Worm (Caenorhabditis elegans) whole organism, L4/young adult: ENCODE results near the gene smcl-1.
A peak's percentile ranks its signal among the peaks of the same experiment; 100 is the strongest.

ENCODE experiments used
- W03F9.2 ChIP-seq: fragments of 150-350 bp; optimal IDR thresholded peaks from 2 replicates; lab custom pipeline; 2014; ENCODE audit warnings: missing biosample characterization, missing genetic modification characterization
- dao-5 ChIP-seq: sonication (generic microtip); optimal IDR thresholded peaks from 2 replicates; lab custom pipeline; 2016; ENCODE audit warnings: missing genotype, missing genetic modification characterization, moderate library complexity, missing compliant biosample characterization
- him-1 ChIP-seq: sonication (generic microtip); optimal IDR thresholded peaks from 2 replicates; lab custom pipeline; 2016; ENCODE audit warnings: missing genotype, missing genetic modification reagents, missing genetic modification characterization, missing compliant biosample characterization

The smcl-1 gene

DNA sequence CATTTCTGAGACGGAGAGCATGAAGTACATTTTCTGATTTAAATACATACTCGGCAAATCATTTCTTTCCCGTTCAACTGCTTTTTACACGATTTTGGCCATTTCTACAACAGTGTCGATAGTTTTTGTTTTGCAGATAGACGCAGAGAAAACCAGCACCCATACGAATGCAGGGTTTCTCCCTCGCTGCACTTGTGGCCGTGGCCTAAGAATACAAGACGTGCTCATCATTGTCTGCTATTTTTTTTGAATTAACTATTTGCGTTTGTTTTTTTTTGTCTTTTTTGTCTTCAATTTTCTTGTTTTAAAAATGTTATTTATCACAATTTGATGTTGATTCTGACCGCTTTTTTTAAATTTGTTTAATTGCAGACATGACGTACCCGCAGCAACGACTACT is at the start of gene smcl-1:
TSS of gene smcl-1 (plus strand) at position 373 of the 400 bp plus-strand sequence.
- TF ChIP-seq W03F9.2 (tag; lab: Kevin White, UChicago): no peak
- no peak for TF ChIP-seq him-1
- TF ChIP-seq dao-5 (tag; lab: Kevin White, UChicago): no peak

DNA sequence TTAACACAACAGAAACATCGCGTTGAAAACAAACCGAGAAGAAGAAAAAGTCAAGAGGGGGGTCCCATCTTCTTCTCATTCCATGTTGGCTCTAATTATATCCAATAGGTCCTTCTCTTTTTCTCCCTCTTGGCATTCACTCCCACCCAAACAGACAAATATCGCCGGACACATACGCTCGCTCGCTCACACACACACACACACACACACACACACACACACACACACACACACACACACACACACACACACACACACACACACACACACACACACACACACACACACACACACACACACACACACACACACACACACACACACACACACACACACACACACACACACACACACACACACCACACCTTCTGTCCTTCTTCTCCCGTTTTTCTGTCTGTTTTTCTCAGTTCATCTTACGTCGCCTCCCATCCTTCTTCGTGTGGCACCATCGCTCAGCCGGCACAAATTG is 49.5 kb upstream of the smcl-1 start, which contains the start of gene sto-4:
TSS of gene sto-4 (plus strand) at position 360 of the 469 bp plus-strand sequence.
- TF ChIP-seq him-1: peak; percentile 81

DNA sequence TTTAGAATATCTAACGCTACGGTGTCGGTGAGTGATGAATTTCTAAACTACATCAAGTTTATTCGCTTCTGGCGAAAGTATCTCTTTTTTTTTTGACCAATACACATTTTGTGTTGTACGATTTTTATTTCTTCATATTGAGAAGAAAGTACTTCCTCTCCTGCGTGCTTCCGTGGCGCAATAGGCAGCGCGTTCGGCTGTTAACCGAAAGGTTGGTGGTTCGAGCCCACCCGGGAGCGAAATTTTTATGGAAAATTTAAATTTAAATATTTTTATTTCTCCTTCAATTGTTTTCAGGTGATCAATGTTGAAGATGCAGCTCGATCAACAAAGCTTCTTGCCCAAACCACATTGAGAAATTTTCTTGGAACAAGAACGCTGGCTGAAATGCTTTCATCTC is 47.7 kb upstream of the smcl-1 start:
- TF ChIP-seq him-1: no peak
- TF ChIP-seq W03F9.2 (tag; lab: Kevin White, UChicago): no peak
- no peak for TF ChIP-seq dao-5 (tag; lab: Kevin White, UChicago)

DNA sequence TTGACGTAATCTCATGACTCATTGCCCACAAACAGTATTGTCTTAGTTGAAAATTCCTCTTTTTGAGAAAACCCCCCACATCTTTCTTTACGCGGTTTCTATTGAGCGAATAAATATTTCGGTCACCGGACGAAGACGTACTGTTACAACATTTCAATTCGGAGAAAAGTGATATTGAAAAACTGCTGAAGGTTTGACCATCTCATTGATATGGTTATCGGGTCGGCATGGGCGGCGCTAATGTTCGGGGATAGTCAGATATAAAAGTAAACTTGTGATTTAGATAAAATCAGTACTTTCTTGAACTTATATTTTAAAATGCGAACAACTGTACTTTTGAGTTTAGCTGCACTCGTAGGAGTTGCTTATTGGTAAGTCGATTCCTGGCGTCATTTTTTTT is 46.1 kb upstream of the smcl-1 start, which contains the start of gene T04F8.8:
TSS of gene T04F8.8 (plus strand) at position 301 of the 400 bp plus-strand sequence.
- TF ChIP-seq dao-5 (tag; lab: Kevin White, UChicago) (no peak), him-1 (no peak), W03F9.2 (tag; lab: Kevin White, UChicago) (no peak)

DNA sequence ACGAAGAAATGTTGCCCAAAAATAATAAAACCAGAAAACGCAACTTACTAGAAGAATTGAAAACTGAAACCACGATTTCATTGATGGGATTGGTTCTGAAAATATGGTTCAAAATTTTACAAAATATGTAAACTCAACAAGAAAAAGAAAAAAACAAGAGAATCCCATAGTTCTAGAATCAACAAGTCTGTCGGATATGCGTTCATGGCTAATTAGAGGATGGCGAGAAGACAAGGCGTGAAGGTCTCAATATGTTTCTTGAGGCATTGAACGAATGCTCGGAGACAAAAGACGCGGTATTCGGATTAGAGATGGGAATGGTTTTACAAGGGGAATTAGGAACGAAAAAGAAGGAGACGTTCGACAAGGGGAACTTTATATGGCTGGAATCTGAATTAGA is 42.5 kb upstream of the smcl-1 start, which contains the start of gene cutl-11:
TSS of gene cutl-11 (minus strand) at position 101 of the 400 bp plus-strand sequence.
- TF ChIP-seq him-1 (no peak), dao-5 (tag; lab: Kevin White, UChicago) (no peak), W03F9.2 (tag; lab: Kevin White, UChicago) (no peak)

DNA sequence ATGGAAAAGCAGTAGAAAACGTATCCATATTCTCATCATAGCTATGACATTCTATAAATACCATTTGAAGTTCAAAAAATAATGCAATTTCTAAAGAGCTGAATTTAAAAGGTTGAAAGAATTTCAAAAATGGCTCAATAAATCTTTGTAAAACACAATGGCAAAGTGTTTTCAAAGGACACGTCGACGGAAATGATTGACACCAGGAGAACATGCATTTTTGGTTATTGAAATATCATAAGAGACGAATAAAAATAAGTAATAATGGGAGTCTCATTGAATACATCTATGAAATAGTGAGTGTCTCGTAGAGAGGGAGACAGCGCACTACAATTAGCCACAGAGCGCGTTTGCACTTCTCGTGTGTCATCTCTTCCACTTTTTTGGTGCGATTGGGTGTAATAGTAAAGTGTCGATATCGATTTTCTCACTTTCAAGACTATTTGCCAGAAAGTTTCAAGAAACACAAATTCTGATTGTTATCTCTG is 36.7 kb upstream of the smcl-1 start, which contains the start of gene T04F8.2:
TSS of gene T04F8.2 (minus strand) at position 51 of the 488 bp plus-strand sequence.
- TF ChIP-seq W03F9.2 (tag; lab: Kevin White, UChicago): peak; percentile 65
- no peak for TF ChIP-seq him-1

DNA sequence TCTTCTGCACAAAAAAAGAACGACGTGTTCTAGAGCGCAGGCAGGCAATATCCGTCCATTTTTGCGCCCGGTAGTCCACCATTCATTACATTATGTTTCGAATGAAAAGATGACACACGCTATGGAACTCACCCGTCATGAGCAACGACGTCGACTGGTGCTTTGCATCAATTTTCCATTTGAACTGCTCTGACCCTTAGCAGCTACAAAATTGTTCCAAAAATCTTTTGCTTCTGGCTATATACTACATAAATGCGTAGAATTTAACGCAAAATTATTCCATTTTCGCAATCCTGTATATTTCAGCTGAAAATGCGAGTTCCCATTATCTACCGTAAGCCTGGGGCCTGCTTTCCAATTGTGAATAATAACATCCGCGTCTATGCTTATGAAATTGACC is 34.9 kb upstream of the smcl-1 start, which contains the start of gene T04F8.3:
TSS of gene T04F8.3 (plus strand) at position 301 of the 400 bp plus-strand sequence.
- TF ChIP-seq dao-5 (tag; lab: Kevin White, UChicago) (no peak), him-1 (no peak), W03F9.2 (tag; lab: Kevin White, UChicago) (no peak)

DNA sequence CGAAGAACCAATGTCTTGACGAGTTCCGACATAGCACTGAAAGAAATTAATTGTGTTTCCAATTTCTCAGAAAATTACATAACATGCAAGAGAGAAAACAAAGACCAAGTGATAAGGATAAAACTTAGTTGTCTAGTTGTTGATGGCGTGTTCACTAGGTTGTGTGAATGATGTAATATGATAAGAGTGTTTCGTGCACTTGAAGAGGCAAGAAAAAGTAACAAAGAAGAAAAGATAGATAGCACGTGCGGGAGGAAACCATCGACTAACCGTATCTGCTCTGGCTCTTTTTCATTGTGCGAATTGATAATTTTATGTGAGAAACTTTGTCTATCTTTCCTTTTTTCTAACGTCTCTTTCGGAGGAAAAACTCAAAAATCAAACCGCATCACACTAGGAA is 31.6 kb upstream of the smcl-1 start, which contains the start of gene sfxn-1.5:
TSS of gene sfxn-1.5 (minus strand) at position 36 of the 400 bp plus-strand sequence.
- no peak for TF ChIP-seq him-1
- TF ChIP-seq W03F9.2 (tag; lab: Kevin White, UChicago): no peak
- TF ChIP-seq dao-5 (tag; lab: Kevin White, UChicago): no peak

DNA sequence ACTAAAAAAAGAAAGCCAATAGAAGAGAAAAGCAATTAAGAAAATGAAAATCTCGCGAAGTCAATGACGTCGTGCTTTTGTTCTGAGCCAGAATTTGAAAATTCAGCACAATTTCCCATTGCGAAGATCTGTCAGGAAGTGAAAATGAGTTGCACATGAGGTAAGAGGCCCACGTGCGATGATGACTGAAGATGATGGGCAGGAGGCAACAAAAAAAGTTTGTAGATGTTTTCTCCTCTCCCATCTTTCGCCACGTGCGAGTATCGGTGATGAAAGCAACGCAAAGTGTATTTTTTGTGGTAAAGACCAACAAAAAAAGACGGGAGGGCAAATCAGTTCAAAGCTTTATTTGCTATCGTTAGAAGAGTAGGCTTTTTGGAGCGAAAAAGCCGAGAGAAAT is 31.2 kb upstream of the smcl-1 start:
- TF ChIP-seq W03F9.2 (tag; lab: Kevin White, UChicago) (no peak), dao-5 (tag; lab: Kevin White, UChicago) (no peak), him-1 (no peak)

DNA sequence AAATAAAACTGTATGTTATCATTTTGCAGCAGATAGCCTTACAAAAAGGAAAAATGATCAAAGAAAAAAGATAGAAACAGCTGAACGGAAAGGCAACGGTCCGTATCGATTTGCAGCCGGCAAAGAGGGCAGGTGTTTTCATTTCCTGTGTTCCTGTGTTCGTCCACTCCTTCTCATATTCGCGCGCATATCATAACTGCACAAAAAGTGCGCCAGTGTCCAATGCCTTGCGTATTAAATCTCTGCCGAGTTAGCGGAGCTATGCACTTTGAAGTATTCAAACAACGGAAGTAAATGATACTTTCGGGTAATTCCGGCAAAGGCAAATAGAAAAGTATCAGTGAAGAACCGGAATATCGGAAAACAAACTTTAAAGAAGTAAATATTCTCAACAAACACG is 30.7 kb upstream of the smcl-1 start:
- no peak for TF ChIP-seq W03F9.2 (tag; lab: Kevin White, UChicago)
- no peak for TF ChIP-seq dao-5 (tag; lab: Kevin White, UChicago)
- TF ChIP-seq him-1: no peak

DNA sequence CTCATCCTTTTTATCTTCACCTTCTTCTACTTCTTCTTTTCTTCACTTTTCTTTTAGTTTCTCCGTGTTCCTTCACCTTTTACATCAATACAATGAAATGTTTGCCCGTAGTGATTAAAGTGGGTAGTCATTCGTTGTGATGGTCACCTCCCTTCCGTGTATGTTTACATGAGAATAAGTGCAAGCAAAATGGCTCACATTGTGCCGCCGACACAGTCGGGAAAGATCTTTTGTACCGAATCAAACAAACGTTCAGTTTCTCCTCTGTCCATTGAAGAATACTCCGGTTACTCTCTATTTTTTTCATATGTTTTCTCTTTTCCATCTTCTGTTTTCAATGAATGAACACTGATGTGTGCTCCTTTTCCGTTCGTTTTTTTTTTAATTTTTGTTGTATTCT is 29.1 kb upstream of the smcl-1 start:
- TF ChIP-seq dao-5 (tag; lab: Kevin White, UChicago) (no peak), him-1 (no peak), W03F9.2 (tag; lab: Kevin White, UChicago) (no peak)

DNA sequence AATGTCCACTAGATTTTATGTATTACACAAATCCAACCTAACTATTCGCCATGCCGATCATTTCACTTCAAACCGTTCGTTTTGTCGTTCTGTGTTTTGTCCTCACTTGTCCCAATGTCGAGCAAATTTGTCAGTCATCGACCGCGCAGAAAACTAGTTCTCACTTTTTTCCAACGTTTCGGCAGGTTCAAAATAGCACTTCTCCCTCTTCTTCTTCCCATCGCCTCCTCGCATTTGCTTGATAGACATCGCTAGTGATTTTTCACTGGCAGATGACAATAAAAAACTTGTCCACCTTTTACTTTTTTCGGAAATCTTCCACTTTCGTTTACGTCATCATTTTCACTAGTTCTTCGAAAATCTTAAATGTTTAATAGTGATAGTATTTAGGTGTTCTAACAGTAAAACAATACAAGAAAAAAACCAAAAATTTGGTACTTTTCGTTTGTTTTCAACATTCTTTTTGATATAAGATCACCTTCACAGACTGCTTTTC is 27.7 kb upstream of the smcl-1 start:
- TF ChIP-seq W03F9.2 (tag; lab: Kevin White, UChicago): no peak
- no peak for TF ChIP-seq him-1
- no peak for TF ChIP-seq dao-5 (tag; lab: Kevin White, UChicago)

DNA sequence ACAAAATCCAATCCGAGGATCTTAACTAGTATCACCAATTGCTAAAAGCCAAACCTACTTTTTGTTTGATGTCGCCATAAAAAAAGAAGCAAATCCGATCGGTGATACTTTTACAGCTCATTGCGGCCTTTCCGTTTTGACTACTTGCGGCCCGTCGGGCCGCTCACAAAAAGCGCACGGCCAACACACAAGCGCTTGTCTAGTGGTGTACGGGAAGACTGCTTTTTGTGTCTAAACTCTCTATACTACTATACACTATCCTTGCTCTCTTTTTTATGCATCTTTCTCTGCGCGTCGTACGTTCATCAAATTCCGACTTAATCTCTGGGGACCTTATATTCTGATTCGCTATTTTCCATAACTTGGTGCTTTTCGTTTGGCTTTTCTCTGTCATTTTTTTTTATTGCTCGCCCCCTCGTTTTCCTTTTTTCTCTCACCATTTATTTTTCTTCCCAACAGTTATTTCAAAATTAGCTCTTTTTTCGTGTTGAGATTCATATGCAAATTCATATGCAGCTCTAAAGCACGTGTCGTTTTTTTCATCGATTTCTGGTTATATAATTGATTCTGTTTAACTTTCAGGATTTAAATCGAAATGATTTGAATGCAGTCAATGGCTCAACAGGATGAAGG is 26.6 kb upstream of the smcl-1 start, which contains the start of gene noca-2:
TSS of gene noca-2 (plus strand) at position 583 of the 633 bp plus-strand sequence.
- no peak for TF ChIP-seq dao-5 (tag; lab: Kevin White, UChicago)
- TF ChIP-seq him-1: no peak
- TF ChIP-seq W03F9.2 (tag; lab: Kevin White, UChicago): no peak

DNA sequence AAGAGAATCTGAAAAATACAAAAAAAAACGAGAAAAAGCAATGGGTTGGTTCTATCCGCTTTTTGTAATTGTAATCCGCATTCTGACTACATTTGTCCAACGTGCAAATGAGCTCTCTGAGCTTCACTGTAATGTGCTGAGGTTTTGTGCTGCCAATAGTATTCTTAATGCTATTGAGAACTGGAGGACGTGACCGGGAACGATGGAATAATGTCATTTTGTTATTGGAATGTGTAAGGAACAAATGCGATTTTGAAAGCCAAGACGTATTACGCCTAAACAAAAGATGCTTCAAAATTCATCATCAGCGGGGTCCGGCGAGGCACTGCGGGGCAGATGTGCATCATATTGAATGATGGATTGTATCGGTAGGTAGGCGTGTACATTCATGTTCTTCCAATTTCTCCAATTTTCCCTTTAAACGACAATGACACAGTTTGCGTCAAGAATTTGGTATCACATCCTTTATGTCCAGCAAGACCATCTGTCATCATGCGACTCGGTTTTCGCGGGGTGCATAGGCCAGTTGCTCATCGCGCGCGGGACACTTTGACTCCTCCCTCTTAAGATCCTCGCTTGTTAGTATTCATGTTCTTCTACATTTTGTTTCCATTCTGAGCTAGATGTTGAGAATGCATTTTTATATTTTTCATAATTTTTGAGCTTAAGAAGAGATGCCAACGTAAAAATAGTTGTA is 20.1 kb upstream of the smcl-1 start:
- TF ChIP-seq dao-5 (tag; lab: Kevin White, UChicago) (no peak), W03F9.2 (tag; lab: Kevin White, UChicago) (no peak), him-1 (no peak)
